Fruit fly (Drosophila melanogaster) whole organism, wandering third instar larva: ENCODE measurements around the gene kni.

Source experiments
- dsf ChIP-seq: sonication (Bioruptor generic); optimal IDR thresholded peaks from 2 replicates; lab custom pipeline; 2016; ENCODE audit warnings: missing biosample characterization, missing genetic modification characterization, borderline replicate concordance
- h ChIP-seq: fragments of 200-800 bp; sonication (Bioruptor generic); optimal IDR thresholded peaks from 3 replicates; lab custom pipeline; 2016; ENCODE audit warnings: missing biosample characterization, mild to moderate bottlenecking, missing genetic modification characterization

- TF ChIP-seq dsf (GFP tag; lab: Kevin White, UChicago) (no peak), h (GFP tag; lab: Kevin White, UChicago) (no peak)
These were observed 38.5 kb upstream of the kni start for dm6 chr3L:20733530-20734257.
